Worm (Caenorhabditis elegans) whole organism, L3 larva: ENCODE results near the gene R07C3.13.

ENCODE experiments used
- R02D3.7 ChIP-seq: fragments of 150-350 bp; optimal IDR thresholded peaks from 2 replicates; lab custom pipeline; 2014; ENCODE audit warnings: missing biosample characterization, missing genetic modification characterization
- ceh-82 ChIP-seq: fragments of 150-350 bp; optimal IDR thresholded peaks from 2 replicates; lab custom pipeline; 2014; ENCODE audit warnings: missing biosample characterization, missing genetic modification characterization
- egl-27 ChIP-seq: sonication (generic microtip); optimal IDR thresholded peaks from 4 replicates; lab custom pipeline; 2017; ENCODE audit warnings: missing biosample characterization, missing genetic modification reagents, missing genetic modification characterization
- eor-1 ChIP-seq, 2 experiments: fragments of 150-350 bp; optimal IDR thresholded peaks; 2 replicates each; lab custom pipeline; 2014 to 2018; ENCODE audit warnings: missing biosample characterization in 2 of 2, missing genetic modification characterization in 2 of 2
- fkh-2 ChIP-seq: fragments of 150-350 bp; optimal IDR thresholded peaks from 2 replicates; lab custom pipeline; 2014; ENCODE audit warnings: missing biosample characterization, missing genetic modification reagents, missing genetic modification characterization
- nhr-11 ChIP-seq: fragments of 150-350 bp; optimal IDR thresholded peaks from 2 replicates; lab custom pipeline; 2014; ENCODE audit warnings: missing biosample characterization, missing genetic modification characterization
- nhr-23 ChIP-seq: fragments of 150-350 bp; optimal IDR thresholded peaks from 2 replicates; lab custom pipeline; 2014; ENCODE audit warnings: missing biosample characterization, missing genetic modification reagents, missing genetic modification characterization
- nhr-237 ChIP-seq: fragments of 150-350 bp; optimal IDR thresholded peaks from 2 replicates; lab custom pipeline; 2014; ENCODE audit warnings: missing biosample characterization, missing genetic modification characterization
- pha-4 ChIP-seq: fragments of 150-350 bp; optimal IDR thresholded peaks from 2 replicates; lab custom pipeline; 2014; ENCODE audit warnings: missing biosample characterization, missing genetic modification reagents, missing genetic modification characterization
- pqm-1 ChIP-seq: fragments of 150-350 bp; optimal IDR thresholded peaks from 2 replicates; lab custom pipeline; 2017; ENCODE audit warnings: missing biosample characterization, missing genetic modification characterization, inconsistent platforms
- tbx-2 ChIP-seq: sonication (generic microtip); optimal IDR thresholded peaks from 2 replicates; lab custom pipeline; 2016; ENCODE audit warnings: mild to moderate bottlenecking, missing genetic modification characterization, missing compliant biosample characterization
- unc-39 ChIP-seq: sonication (generic microtip); optimal IDR thresholded peaks from 4 replicates; lab custom pipeline; 2017; ENCODE audit warnings: missing biosample characterization, missing genetic modification characterization

ce11 chrII:888024-888423, 39.2 kb downstream of the R07C3.13 start, which contains the start of gene T07D3.4:
- TF ChIP-seq egl-27 (tag; lab: Kevin White, UChicago) = no peak
- TF ChIP-seq nhr-23 (tag; lab: Kevin White, UChicago) = no peak
- TF ChIP-seq fkh-2 (tag; lab: Kevin White, UChicago) = no peak
- no peak for TF ChIP-seq nhr-11
- TF ChIP-seq R02D3.7 (tag; lab: Kevin White, UChicago) = no peak
- TF ChIP-seq nhr-237 (tag; lab: Kevin White, UChicago) = no peak
- no peak for TF ChIP-seq tbx-2 (tag; lab: Kevin White, UChicago)
- TF ChIP-seq ceh-82 (tag; lab: Kevin White, UChicago) = no peak
- TF ChIP-seq pqm-1 = peak; percentile 13
- peak; percentile 36 for TF ChIP-seq pha-4 (tag; lab: Kevin White, UChicago)
- TF ChIP-seq unc-39 (tag; lab: Kevin White, UChicago) = no peak
- no peak for TF ChIP-seq eor-1 (tag; optimal IDR thresholded peaks at IDR 0.05; lab: Kevin White, UChicago)
